Fruit fly (Drosophila melanogaster) whole organism, prepupa: Measurements from ENCODE around the gene Lsp1gamma.

ENCODE experiments used
- Blimp-1 ChIP-seq: fragments of 200-800 bp; sonication (Bioruptor generic); optimal IDR thresholded peaks from 3 replicates; lab custom pipeline; 2017; ENCODE audit warnings: missing biosample characterization, missing genetic modification characterization, mild to moderate bottlenecking, moderate library complexity, missing genetic modification reagents
- CG10669 ChIP-seq: fragments of 200-800 bp; sonication (Bioruptor generic); optimal IDR thresholded peaks from 3 replicates; lab custom pipeline; 2018; ENCODE audit warnings: missing biosample characterization, mild to moderate bottlenecking, missing genetic modification characterization, moderate library complexity
- CG11294 ChIP-seq: fragments of 200-800 bp; sonication (Bioruptor generic); IDR thresholded peaks from 2 replicates; pipeline ENCODE4 v1.3.6; 2022; ENCODE audit warnings: missing biosample characterization, missing genetic modification characterization
- CG3919 ChIP-seq: fragments of 200-800 bp; sonication (Bioruptor generic); optimal IDR thresholded peaks from 3 replicates; lab custom pipeline; 2016; ENCODE audit warnings: missing biosample characterization, missing genetic modification characterization
- Eip78C ChIP-seq: fragments of 200-800 bp; sonication (Bioruptor generic); peaks from one replicate; lab custom pipeline; 2016; ENCODE audit warnings: missing biosample characterization, missing genetic modification characterization
- Lpt ChIP-seq: fragments of 200-800 bp; sonication (Bioruptor generic); optimal IDR thresholded peaks from 3 replicates; lab custom pipeline; 2016; ENCODE audit warnings: missing biosample characterization, missing genetic modification characterization
- Smox ChIP-seq: fragments of 200-800 bp; sonication (Bioruptor generic); optimal IDR thresholded peaks from 3 replicates; lab custom pipeline; 2016; ENCODE audit warnings: missing biosample characterization, missing genetic modification characterization
- dac ChIP-seq: fragments of 200-800 bp; sonication (Bioruptor generic); optimal IDR thresholded peaks from 2 replicates; lab custom pipeline; 2017; ENCODE audit warnings: missing biosample characterization, mild to moderate bottlenecking, missing genetic modification characterization

dm6 chr3L:22069-22468 lies 44.2 kb upstream of the Lsp1gamma start, which contains the start of gene mthl8:
- TF ChIP-seq CG10669 (GFP tag; lab: Kevin White, UChicago) (no peak), Blimp-1 (no peak), CG3919 (GFP tag; lab: Kevin White, UChicago) (no peak), Lpt (GFP tag; lab: Kevin White, UChicago) (no peak), CG11294 (no peak), dac (no peak), Eip78C (no peak), Smox (GFP tag; lab: Kevin White, UChicago) (no peak)
